Worm (Caenorhabditis elegans): ENCODE data around the gene cpg-2.

ce11 chrIII:7064185-7064584 is 39.6 kb downstream of the cpg-2 start, which contains the start of gene R01H2.4:
- TF ChIP-seq nhr-76 (tag; optimal IDR thresholded peaks at IDR 0.05) (no peak), blmp-1 (tag; optimal IDR thresholded peaks at IDR 0.05) (no peak), ceh-39 (tag; optimal IDR thresholded peaks at IDR 0.05) (no peak), snpc-4 (tag; optimal IDR thresholded peaks at IDR 0.05) (no peak), elt-3 (tag; optimal IDR thresholded peaks at IDR 0.05) (no peak), nhr-28 (tag; optimal IDR thresholded peaks at IDR 0.05) (no peak), unc-62 (GFP tag; optimal IDR thresholded peaks at IDR 0.05) (no peak), lin-32 (GFP tag; optimal IDR thresholded peaks at IDR 0.05) (no peak)

Measured in whole organism, mixed stage, embryonic.